Worm (Caenorhabditis elegans) whole organism, L1 larva: ENCODE results near the gene F53F8.6.

Experiments used
- alr-1 ChIP-seq: fragments of 200-800 bp; sonication (Bioruptor generic); optimal IDR thresholded peaks from 2 replicates; lab custom pipeline; 2018; ENCODE audit warnings: borderline replicate concordance, mild to moderate bottlenecking, missing genetic modification characterization, missing compliant biosample characterization
- ces-1 ChIP-seq: fragments of 150-350 bp; optimal IDR thresholded peaks from 2 replicates; lab custom pipeline; 2014; ENCODE audit warnings: missing biosample characterization, missing genetic modification reagents, missing genetic modification characterization
- lin-13 ChIP-seq: fragments of 150-350 bp; optimal IDR thresholded peaks from 2 replicates; lab custom pipeline; 2014; ENCODE audit warnings: missing biosample characterization, missing genetic modification reagents, missing genetic modification characterization
- lin-39 ChIP-seq: fragments of 150-350 bp; optimal IDR thresholded peaks from 2 replicates; lab custom pipeline; 2014; ENCODE audit warnings: missing biosample characterization, missing genetic modification reagents, missing genetic modification characterization
- nhr-12 ChIP-seq: sonication (generic microtip); optimal IDR thresholded peaks from 2 replicates; lab custom pipeline; 2017; ENCODE audit warnings: missing biosample characterization, missing genetic modification characterization
- nhr-19 ChIP-seq: fragments of 200-800 bp; sonication (Bioruptor generic); conservative IDR thresholded peaks from 2 replicates; pipeline ENCODE4 v1.3.6; 2022; ENCODE audit warnings: missing genetic modification characterization, missing compliant biosample characterization
- nhr-85 ChIP-seq: sonication (generic microtip); peaks from one replicate; lab custom pipeline; 2016; ENCODE audit warnings: missing genetic modification characterization, inconsistent platforms, missing compliant biosample characterization
- unc-62 ChIP-seq: fragments of 150-350 bp; optimal IDR thresholded peaks from 2 replicates; lab custom pipeline; 2014; ENCODE audit warnings: missing biosample characterization, missing genetic modification reagents, missing genetic modification characterization
- ztf-11 ChIP-seq, 2 experiments: sonication (generic microtip); optimal IDR thresholded peaks; 2 replicates each; lab custom pipeline; 2016 to 2017; ENCODE audit warnings: missing genetic modification characterization in 2 of 2, missing biosample characterization in 1 of 2, missing compliant biosample characterization in 1 of 2

- no peak for TF ChIP-seq nhr-85 (tag; lab: Kevin White, UChicago)
- TF ChIP-seq lin-13 (GFP tag; lab: Kevin White, UChicago), result no peak
- no peak for TF ChIP-seq nhr-19 (GFP tag; lab: Robert Waterston, UW)
- TF ChIP-seq ces-1 (GFP tag; lab: Kevin White, UChicago), result no peak
- TF ChIP-seq unc-62, result no peak
- TF ChIP-seq alr-1 (tag; lab: Kevin White, UChicago), result no peak
- TF ChIP-seq lin-39 (tag; lab: Kevin White, UChicago), result no peak
- no peak for TF ChIP-seq ztf-11 (tag; optimal IDR thresholded peaks at IDR 0.05; lab: Kevin White, UChicago)
- no peak for TF ChIP-seq nhr-12 (tag; lab: Kevin White, UChicago)
These were observed 33.4 kb upstream of the F53F8.6 start for ce11 chrV:20670625-20671024.
